Fruit fly (Drosophila melanogaster): ENCODE measurements around the gene Rac1.

The Rac1 gene

DNA sequence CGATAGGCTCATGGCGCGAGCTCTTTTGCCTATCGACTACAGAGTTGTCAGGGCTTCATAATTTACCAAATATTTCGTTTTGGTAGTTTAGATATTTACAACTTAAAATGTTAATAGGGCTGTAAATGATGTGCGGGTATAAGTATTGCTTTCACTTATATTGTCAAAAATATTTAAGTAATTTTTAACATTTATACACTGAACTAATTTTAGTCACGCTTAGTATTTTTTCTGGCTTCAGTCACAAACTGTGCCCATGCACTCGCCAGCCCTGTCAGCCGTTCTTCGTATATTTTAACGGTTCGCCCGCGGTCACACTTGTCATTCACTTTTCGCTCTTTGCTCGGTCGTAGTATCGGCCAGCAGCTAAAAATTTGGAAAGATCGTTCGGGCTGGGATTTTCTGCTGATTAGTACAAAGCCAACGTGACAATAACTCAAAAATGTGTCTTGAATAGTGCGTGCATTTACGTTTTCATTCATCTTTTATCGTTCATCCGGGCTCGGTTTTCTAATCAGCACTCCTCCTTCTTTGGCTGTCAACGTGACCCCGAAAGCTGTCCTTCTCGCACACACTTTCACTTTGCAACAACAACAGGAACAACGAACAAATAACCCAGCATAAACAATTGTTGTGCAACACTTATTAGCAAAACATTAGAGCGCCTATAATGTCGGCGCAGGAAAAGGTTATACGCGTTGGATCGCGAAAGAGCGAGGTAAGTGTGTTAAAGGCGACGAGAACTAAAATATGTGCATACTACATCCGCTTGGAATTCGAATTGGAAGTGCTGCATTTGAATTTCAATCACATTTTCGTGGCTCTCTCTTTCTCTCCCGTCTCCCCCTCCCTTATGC, 32.3 kb upstream of the Rac1 start, which contains the start of the genes Hmbs and CG2211 (continued):
- TF ChIP-seq stwl (tag; optimal IDR thresholded peaks at IDR 0.05) (peak; percentile 92), CG17359 (tag; optimal IDR thresholded peaks at IDR 0.05) (peak; percentile 88), H15 (GFP tag; IDR thresholded peaks at IDR 0.05) (peak; percentile 78), twi (tag; optimal IDR thresholded peaks at IDR 0.05) (peak; percentile 77), Ravus (GFP tag; IDR thresholded peaks at IDR 0.05) (peak; percentile 36; the same call in 1 of the 2 replicates), CG12219 (GFP tag; optimal IDR thresholded peaks at IDR 0.05) (peak; percentile 68), sqz (GFP tag; optimal IDR thresholded peaks at IDR 0.05) (no peak), CG13624 (GFP tag; optimal IDR thresholded peaks at IDR 0.05) (peak; percentile 90), TFAM (GFP tag; optimal IDR thresholded peaks at IDR 0.05) (peak; percentile 45), CG30403 (GFP tag; optimal IDR thresholded peaks at IDR 0.05) (peak; percentile 89), CG5180 (GFP tag; optimal IDR thresholded peaks at IDR 0.05) (peak; percentile 65), cato (GFP tag; optimal IDR thresholded peaks at IDR 0.05; ENCODE audit: borderline replicate concordance) (peak; percentile 74), CG10431 (GFP tag; optimal IDR thresholded peaks at IDR 0.05) (no peak), Doc3 (GFP tag; IDR thresholded peaks at IDR 0.05; ENCODE audit: partially characterized antibody) (no peak), CG31365 (tag; optimal IDR thresholded peaks at IDR 0.05) (peak; percentile 25), CG32532 (GFP tag; IDR thresholded peaks at IDR 0.05) (peak; percentile 90), phol (tag; optimal IDR thresholded peaks at IDR 0.05) (peak; percentile 95), Deaf1 (tag; optimal IDR thresholded peaks at IDR 0.05) (peak; percentile 75), exex (tag; optimal IDR thresholded peaks at IDR 0.05) (peak; percentile 68), tna (GFP tag; IDR thresholded peaks at IDR 0.05; ENCODE audit: partially characterized antibody) (no peak), Poxn (GFP tag; IDR thresholded peaks at IDR 0.05) (peak; percentile 18; the same call in 1 of the 2 replicates), Vsx1 (GFP tag; optimal IDR thresholded peaks at IDR 0.05) (peak; percentile 23), CG6689 (GFP tag; IDR thresholded peaks at IDR 0.05) (peak; percentile 80), CG12236 (GFP tag; optimal IDR thresholded peaks at IDR 0.05) (peak; percentile 77), CG33557 (GFP tag; optimal IDR thresholded peaks at IDR 0.05) (peak; percentile 79), schlank (tag; optimal IDR thresholded peaks at IDR 0.05) (peak; percentile 33), Hsf (GFP tag; optimal IDR thresholded peaks at IDR 0.05) (peak; percentile 94), gcm (GFP tag; optimal IDR thresholded peaks at IDR 0.05) (peak; percentile 35), tap (tag; optimal IDR thresholded peaks at IDR 0.05) (peak; percentile 28), Mad (GFP tag; optimal IDR thresholded peaks at IDR 0.05) (peak; percentile 92), CG17361 (GFP tag; IDR thresholded peaks at IDR 0.05) (peak; percentile 82), Eip74EF (GFP tag; optimal IDR thresholded peaks at IDR 0.05) (peak in 1 of 2 experiments; percentile 49), bbx (GFP tag; IDR thresholded peaks at IDR 0.05; ENCODE audit: partially characterized antibody) (peak; percentile 49), HHEX (GFP tag; optimal IDR thresholded peaks at IDR 0.05) (peak; percentile 72), fd96Cb (tag; optimal IDR thresholded peaks at IDR 0.05) (peak; percentile 79), CG4282 (GFP tag; optimal IDR thresholded peaks at IDR 0.05) (peak; percentile 74), trh (GFP tag; optimal IDR thresholded peaks at IDR 0.05) (peak; percentile 83), tx (GFP tag; optimal IDR thresholded peaks at IDR 0.05) (peak; percentile 87), Meics (GFP tag; optimal IDR thresholded peaks at IDR 0.05) (peak; percentile 86), MESR4 (GFP tag; optimal IDR thresholded peaks at IDR 0.05) (peak; percentile 77), mirr (GFP tag; optimal IDR thresholded peaks at IDR 0.05) (peak; percentile 80), Nf-YB (GFP tag; optimal IDR thresholded peaks at IDR 0.05) (peak; percentile 60), CG4360 (GFP tag; IDR thresholded peaks at IDR 0.05) (peak; percentile 66; the same call in 1 of the 2 replicates), bsh (GFP tag; optimal IDR thresholded peaks at IDR 0.05) (peak in 1 of 2 experiments; percentile 82), fd3F (GFP tag; optimal IDR thresholded peaks at IDR 0.05) (peak; percentile 69), al (GFP tag; IDR thresholded peaks at IDR 0.05) (peak; percentile 79), knrl (GFP tag; IDR thresholded peaks at IDR 0.05; ENCODE audit: partially characterized antibody) (peak; percentile 60)

Data from whole organism, embryonic.